Fruit fly (Drosophila melanogaster) whole organism, embryonic: ENCODE results near the gene Cht6.

Source experiments
- Atf3 ChIP-seq: fragments of 200-800 bp; sonication (Bioruptor generic); optimal IDR thresholded peaks from 3 replicates; lab custom pipeline; 2016; ENCODE audit warnings: missing biosample characterization, missing genetic modification characterization
- Bgb ChIP-seq: fragments of 200-800 bp; sonication (Bioruptor generic); IDR thresholded peaks from 2 replicates; pipeline ENCODE4 v1.3.6; 2022; ENCODE audit warnings: missing biosample characterization, missing genetic modification characterization; ENCODE audit not compliant: partially characterized antibody
- BtbVII ChIP-seq: fragments of 200-800 bp; sonication (Bioruptor generic); optimal IDR thresholded peaks from 3 replicates; lab custom pipeline; 2017; ENCODE audit warnings: missing biosample characterization, mild to moderate bottlenecking, missing genetic modification characterization
- CG10267 ChIP-seq: fragments of 200-800 bp; sonication (Bioruptor generic); optimal IDR thresholded peaks from 2 replicates; lab custom pipeline; 2018; ENCODE audit warnings: missing biosample characterization, mild to moderate bottlenecking, missing genetic modification characterization, moderate library complexity
- CG11504 ChIP-seq: fragments of 200-800 bp; sonication (Bioruptor generic); optimal IDR thresholded peaks from 3 replicates; lab custom pipeline; 2019; ENCODE audit warnings: missing biosample characterization, mild to moderate bottlenecking, missing genetic modification characterization, moderate library complexity
- CG11695 ChIP-seq: fragments of 200-800 bp; sonication (Bioruptor generic); IDR thresholded peaks from 3 replicates; pipeline ENCODE4 v1.3.6; 2022; ENCODE audit warnings: missing biosample characterization, missing genetic modification characterization
- CG11723 ChIP-seq: fragments of 200-800 bp; sonication (Bioruptor generic); optimal IDR thresholded peaks from 2 replicates; lab custom pipeline; 2017; ENCODE audit warnings: missing biosample characterization, mild to moderate bottlenecking, missing genetic modification characterization
- CG12659 ChIP-seq: fragments of 200-800 bp; sonication (Bioruptor generic); optimal IDR thresholded peaks from 3 replicates; lab custom pipeline; 2017; ENCODE audit warnings: mild to moderate bottlenecking, missing biosample characterization, missing genetic modification reagents, missing genetic modification characterization
- CG1529 ChIP-seq: fragments of 200-800 bp; sonication (Bioruptor generic); optimal IDR thresholded peaks from 3 replicates; lab custom pipeline; 2018; ENCODE audit warnings: missing biosample characterization, missing genetic modification characterization
- CG17829 ChIP-seq: fragments of 200-800 bp; optimal IDR thresholded peaks from 2 replicates; lab custom pipeline; 2019; ENCODE audit warnings: missing biosample characterization, mild to moderate bottlenecking, missing genetic modification characterization, moderate library complexity
- CG18011 ChIP-seq: fragments of 200-800 bp; sonication (Bioruptor generic); optimal IDR thresholded peaks from 2 replicates; lab custom pipeline; 2017; ENCODE audit warnings: missing biosample characterization, missing genetic modification characterization, mild to moderate bottlenecking, moderate library complexity, missing genotype
- CG18476 ChIP-seq: fragments of 200-800 bp; sonication (Bioruptor generic); optimal IDR thresholded peaks from 2 replicates; lab custom pipeline; 2016; ENCODE audit warnings: missing biosample characterization, mild to moderate bottlenecking, missing genetic modification characterization
- CG2678 ChIP-seq: fragments of 200-800 bp; sonication (Bioruptor generic); optimal IDR thresholded peaks from 3 replicates; lab custom pipeline; 2019; ENCODE audit warnings: missing biosample characterization, mild to moderate bottlenecking, missing genetic modification characterization, moderate library complexity
- CG2875 ChIP-seq: fragments of 200-800 bp; sonication (Bioruptor generic); optimal IDR thresholded peaks from 2 replicates; lab custom pipeline; 2017; ENCODE audit warnings: missing biosample characterization, mild to moderate bottlenecking, missing genetic modification characterization, missing genetic modification reagents
- CG30403 ChIP-seq: fragments of 200-800 bp; sonication (Bioruptor generic); optimal IDR thresholded peaks from 3 replicates; lab custom pipeline; 2016; ENCODE audit warnings: missing biosample characterization, missing genetic modification characterization
- CG3163 ChIP-seq: fragments of 200-800 bp; sonication (Bioruptor generic); optimal IDR thresholded peaks from 3 replicates; lab custom pipeline; 2016; ENCODE audit warnings: missing biosample characterization, missing genetic modification characterization
- CG4820 ChIP-seq: fragments of 200-800 bp; sonication (Bioruptor generic); optimal IDR thresholded peaks from 3 replicates; lab custom pipeline; 2016; ENCODE audit warnings: missing biosample characterization, missing genetic modification characterization
- CG4854 ChIP-seq: fragments of 200-800 bp; sonication (Bioruptor generic); optimal IDR thresholded peaks from 2 replicates; lab custom pipeline; 2016; ENCODE audit warnings: missing biosample characterization, missing genetic modification characterization, inconsistent platforms
- CG7372 ChIP-seq: fragments of 200-800 bp; sonication (Bioruptor generic); IDR thresholded peaks from 2 replicates; pipeline ENCODE4 v1.3.6; 2022; ENCODE audit warnings: missing biosample characterization, missing genetic modification characterization
- CG8290 ChIP-seq, 3 experiments: fragments of 200-800 bp; sonication (Bioruptor generic); optimal IDR thresholded peaks; 2 replicates each; lab custom pipeline; 2016 to 2019; ENCODE audit warnings: missing biosample characterization in 3 of 3, missing genetic modification characterization in 3 of 3, mild to moderate bottlenecking in 2 of 3, moderate library complexity in 1 of 3
- CG8765 ChIP-seq: fragments of 200-800 bp; sonication (Bioruptor generic); IDR thresholded peaks from 2 replicates; pipeline ENCODE4 v1.3.6; 2022; ENCODE audit warnings: missing biosample characterization, missing genetic modification characterization
- CG8944 ChIP-seq: fragments of 200-800 bp; sonication (Bioruptor generic); optimal IDR thresholded peaks from 3 replicates; lab custom pipeline; 2016; ENCODE audit warnings: missing biosample characterization, missing genetic modification characterization
- CG9727 ChIP-seq: fragments of 200-800 bp; sonication (Bioruptor generic); optimal IDR thresholded peaks from 3 replicates; lab custom pipeline; 2017; ENCODE audit warnings: missing biosample characterization, mild to moderate bottlenecking, missing genetic modification characterization
- CG9817 ChIP-seq: fragments of 200-800 bp; sonication (Bioruptor generic); optimal IDR thresholded peaks from 2 replicates; lab custom pipeline; 2018; ENCODE audit warnings: missing biosample characterization, mild to moderate bottlenecking, missing genetic modification characterization, moderate library complexity
- CG9876 ChIP-seq: fragments of 200-800 bp; sonication (Bioruptor generic); optimal IDR thresholded peaks from 2 replicates; lab custom pipeline; 2016; ENCODE audit warnings: missing biosample characterization, missing genetic modification characterization
- Dip2 ChIP-seq: fragments of 200-800 bp; sonication (Bioruptor generic); IDR thresholded peaks from 2 replicates; pipeline ENCODE4 v1.3.6; 2022; ENCODE audit warnings: missing biosample characterization, missing genetic modification characterization
- Fer3 ChIP-seq: fragments of 200-800 bp; sonication (Bioruptor generic); optimal IDR thresholded peaks from 2 replicates; lab custom pipeline; 2018; ENCODE audit warnings: missing biosample characterization, mild to moderate bottlenecking, missing genetic modification characterization, moderate library complexity
- HHEX ChIP-seq: fragments of 200-800 bp; sonication (Bioruptor generic); optimal IDR thresholded peaks from 3 replicates; lab custom pipeline; 2017; ENCODE audit warnings: missing biosample characterization, mild to moderate bottlenecking, missing genetic modification characterization, missing genetic modification reagents
- HLH4C ChIP-seq: fragments of 200-800 bp; sonication (Bioruptor generic); IDR thresholded peaks from 3 replicates; pipeline ENCODE4 v1.3.6; 2022; ENCODE audit warnings: missing biosample characterization, missing genetic modification characterization; ENCODE audit not compliant: partially characterized antibody
- Hey ChIP-seq: fragments of 200-800 bp; sonication (Bioruptor generic); optimal IDR thresholded peaks from 3 replicates; lab custom pipeline; 2018; ENCODE audit warnings: missing biosample characterization, mild to moderate bottlenecking, missing genetic modification characterization
- Lpt ChIP-seq: fragments of >200 bp; optimal IDR thresholded peaks from 2 replicates; lab custom pipeline; 2018; ENCODE audit warnings: missing biosample characterization, missing genetic modification characterization
- Mrtf ChIP-seq: fragments of 200-800 bp; sonication (Bioruptor generic); IDR thresholded peaks from 3 replicates; pipeline ENCODE4 v1.3.6; 2022; ENCODE audit warnings: missing biosample characterization, missing genetic modification characterization
- Ravus ChIP-seq: fragments of 200-800 bp; sonication (Bioruptor generic); IDR thresholded peaks from 2 replicates; pipeline ENCODE4 v1.3.6; 2022; ENCODE audit warnings: missing biosample characterization, missing genetic modification characterization
- Sox102F ChIP-seq: fragments of 200-800 bp; sonication (Bioruptor generic); optimal IDR thresholded peaks from 2 replicates; lab custom pipeline; 2018; ENCODE audit warnings: missing biosample characterization, mild to moderate bottlenecking, missing genetic modification characterization, moderate library complexity
- cad ChIP-seq: fragments of >200 bp; optimal IDR thresholded peaks from 2 replicates; lab custom pipeline; 2017; ENCODE audit warnings: missing biosample characterization, missing genetic modification characterization
- crc ChIP-seq: fragments of 200-800 bp; sonication (Bioruptor generic); optimal IDR thresholded peaks from 2 replicates; lab custom pipeline; 2016; ENCODE audit warnings: missing biosample characterization, missing genetic modification characterization
- dimm ChIP-seq: fragments of 200-800 bp; sonication (Bioruptor generic); IDR thresholded peaks from 2 replicates; pipeline ENCODE4 v1.3.6; 2022; ENCODE audit warnings: missing biosample characterization, missing genetic modification characterization
- gce ChIP-seq: fragments of 200-800 bp; sonication (Bioruptor generic); IDR thresholded peaks from 3 replicates; pipeline ENCODE4 v1.3.6; 2022; ENCODE audit warnings: missing biosample characterization, missing genetic modification characterization
- grau ChIP-seq: fragments of 200-800 bp; optimal IDR thresholded peaks from 3 replicates; lab custom pipeline; 2019; ENCODE audit warnings: missing biosample characterization, mild to moderate bottlenecking, missing genetic modification characterization, moderate library complexity
- ham ChIP-seq: fragments of 200-800 bp; sonication (Bioruptor generic); IDR thresholded peaks from 2 replicates; pipeline ENCODE4 v1.3.6; 2022; ENCODE audit warnings: missing biosample characterization, missing genetic modification characterization
- jigr1 ChIP-seq: fragments of 200-800 bp; sonication (Bioruptor generic); IDR thresholded peaks from 3 replicates; pipeline ENCODE4 v1.3.6; 2022; ENCODE audit warnings: missing biosample characterization, missing genetic modification characterization
- p53 ChIP-seq: fragments of 200-800 bp; sonication (Bioruptor generic); optimal IDR thresholded peaks from 2 replicates; lab custom pipeline; 2016; ENCODE audit warnings: missing biosample characterization, missing genetic modification characterization
- rib ChIP-seq: fragments of 200-800 bp; sonication (Bioruptor generic); IDR thresholded peaks from 2 replicates; pipeline ENCODE4 v1.3.6; 2022; ENCODE audit warnings: missing biosample characterization, missing genetic modification characterization
- run ChIP-seq: fragments of 200-800 bp; sonication (Bioruptor generic); optimal IDR thresholded peaks from 3 replicates; lab custom pipeline; 2018; ENCODE audit warnings: missing biosample characterization, mild to moderate bottlenecking, missing genetic modification characterization
- sisA ChIP-seq: fragments of 200-800 bp; sonication (Bioruptor generic); IDR thresholded peaks from 2 replicates; pipeline ENCODE4 v1.3.6; 2022; ENCODE audit warnings: missing biosample characterization, missing genetic modification characterization
- trem ChIP-seq: fragments of 200-800 bp; optimal IDR thresholded peaks from 3 replicates; lab custom pipeline; 2019; ENCODE audit warnings: missing biosample characterization, mild to moderate bottlenecking, missing genetic modification characterization, moderate library complexity
- wdn ChIP-seq: fragments of 200-800 bp; sonication (Bioruptor generic); IDR thresholded peaks from 2 replicates; pipeline ENCODE4 v1.3.6; 2022; ENCODE audit warnings: missing biosample characterization, missing genetic modification characterization
- zfh2 ChIP-seq: fragments of 200-800 bp; sonication (Bioruptor generic); optimal IDR thresholded peaks from 2 replicates; lab custom pipeline; 2016; ENCODE audit warnings: missing biosample characterization, missing genetic modification characterization

Cht6 gene

DNA sequence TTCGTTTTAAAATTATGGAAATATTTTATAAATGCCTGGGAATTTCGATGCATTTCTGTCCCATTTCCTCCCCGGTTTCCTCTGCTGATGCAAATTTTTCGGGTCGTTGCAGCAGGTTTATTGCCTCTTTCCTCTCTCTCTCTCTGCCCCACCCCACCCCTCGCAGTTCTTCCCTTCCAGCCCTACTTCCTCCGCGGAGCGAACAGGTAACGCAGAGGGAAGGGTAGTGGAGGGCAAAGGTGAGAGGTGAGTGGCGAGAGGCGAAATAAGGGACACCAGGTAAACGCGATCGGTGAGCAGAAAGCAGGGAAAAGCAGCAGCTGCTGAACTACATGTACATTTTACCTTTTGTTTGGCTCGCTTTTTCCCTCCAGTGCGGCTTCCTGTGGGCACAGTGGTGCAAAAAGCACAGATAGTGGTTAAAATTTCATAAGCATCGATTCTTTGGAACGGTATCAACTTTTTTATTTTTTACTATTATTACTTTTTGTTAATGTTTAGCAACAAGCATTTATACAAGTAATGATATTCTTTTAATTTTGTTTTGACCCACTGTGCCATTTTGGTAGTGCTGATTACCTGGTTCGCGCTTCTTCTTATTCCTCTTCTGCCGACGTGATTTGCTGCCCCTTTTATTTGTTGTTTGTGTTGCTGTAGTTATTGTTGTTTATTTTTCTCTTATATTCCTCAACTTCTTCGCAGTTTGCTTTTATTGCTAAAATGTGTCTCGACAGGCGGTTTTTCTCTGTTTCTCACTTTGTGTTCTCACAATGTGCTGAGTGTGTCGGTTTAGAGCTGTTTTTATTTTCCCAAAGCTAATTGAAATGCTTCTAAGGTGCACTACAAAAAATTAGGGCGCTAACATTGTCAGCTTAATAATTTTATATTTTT lies 71.6 kb downstream of the Cht6 start (continued):
- peak; percentile 39 for TF ChIP-seq HHEX
- TF ChIP-seq CG30403 (GFP tag; lab: Kevin White, UChicago), result peak; percentile 56
- TF ChIP-seq CG9876 (GFP tag; lab: Kevin White, UChicago), result no peak
- TF ChIP-seq CG3163 (GFP tag; lab: Kevin White, UChicago), result peak; percentile 12
- no peak for TF ChIP-seq p53 (GFP tag; lab: Kevin White, UChicago)
- TF ChIP-seq Sox102F (GFP tag; lab: Kevin White, UChicago), result peak; percentile 65
- no peak for TF ChIP-seq CG18476 (GFP tag; lab: Kevin White, UChicago)
- TF ChIP-seq Ravus, result peak; percentile 18
- peak; percentile 76 for TF ChIP-seq sisA (GFP tag; lab: Robert Waterston, UW)
- TF ChIP-seq Bgb (GFP tag; lab: Robert Waterston, UW), result no peak
- peak; percentile 11 for TF ChIP-seq BtbVII
- peak; percentile 69 for TF ChIP-seq CG11504 (tag; lab: Kevin White, UChicago)
- TF ChIP-seq Hey (tag; lab: Kevin White, UChicago), result no peak
- no peak for TF ChIP-seq ham (GFP tag; lab: Robert Waterston, UW)
- peak; percentile 57 for TF ChIP-seq grau (tag; lab: Kevin White, UChicago)
- peak; percentile 36 for TF ChIP-seq CG1529
- no peak for TF ChIP-seq Lpt
- no peak for TF ChIP-seq run (tag; lab: Kevin White, UChicago)
- peak; percentile 31 for TF ChIP-seq CG12659 (GFP tag; lab: Kevin White, UChicago)
- TF ChIP-seq CG9817 (tag; lab: Kevin White, UChicago), result peak; percentile 27
- TF ChIP-seq Mrtf (GFP tag; lab: Robert Waterston, UW), result peak; percentile 63; the same call in 2 of the 3 replicates
- TF ChIP-seq dimm (GFP tag; lab: Robert Waterston, UW), result no peak
- TF ChIP-seq CG2875, result peak; percentile 58
- peak; percentile 30 for TF ChIP-seq CG4854 (GFP tag; lab: Kevin White, UChicago)
- no peak for TF ChIP-seq crc (GFP tag; lab: Kevin White, UChicago)
- peak; percentile 57; the same call in 1 of the 3 replicates for TF ChIP-seq CG11695 (GFP tag; lab: Robert Waterston, UW)
- 0 out of 3 replicates have a peak, but pooled peaks have one; percentile 21 for TF ChIP-seq jigr1 (GFP tag; lab: Robert Waterston, UW)
- peak; percentile 2 for TF ChIP-seq CG8290 (GFP tag; optimal IDR thresholded peaks at IDR 0.05; lab: Kevin White, UChicago)
- TF ChIP-seq CG8290 (tag; optimal IDR thresholded peaks at IDR 0.05; lab: Kevin White, UChicago), result no peak
- peak; percentile 62; the same call in 1 of the 3 replicates for TF ChIP-seq gce (GFP tag; lab: Robert Waterston, UW)
- TF ChIP-seq CG4820 (GFP tag; lab: Kevin White, UChicago), result peak; percentile 43
- peak; percentile 68 for TF ChIP-seq CG10267 (tag; lab: Kevin White, UChicago)
- TF ChIP-seq trem (tag; lab: Kevin White, UChicago), result peak; percentile 41
- peak; percentile 0 for TF ChIP-seq Fer3 (tag; lab: Kevin White, UChicago)
- peak; percentile 32 for TF ChIP-seq CG11723 (GFP tag; lab: Kevin White, UChicago)
- TF ChIP-seq cad (GFP tag; lab: Kevin White, UChicago), result peak; percentile 45
- TF ChIP-seq wdn (GFP tag; lab: Robert Waterston, UW), result 0 out of 2 replicates have a peak, but pooled peaks have one; percentile 4
- TF ChIP-seq CG8944, result peak; percentile 11
- TF ChIP-seq CG17829, result peak; percentile 68
- TF ChIP-seq CG8765 (GFP tag; lab: Robert Waterston, UW), result peak; percentile 89
- no peak for TF ChIP-seq rib (GFP tag; lab: Robert Waterston, UW)
- no peak for TF ChIP-seq HLH4C (GFP tag; lab: Robert Waterston, UW)
- TF ChIP-seq CG18011 (GFP tag; lab: Kevin White, UChicago), result peak; percentile 35
- TF ChIP-seq Atf3 (GFP tag; lab: Kevin White, UChicago), result peak; percentile 24
- peak; percentile 77 for TF ChIP-seq CG9727
- TF ChIP-seq Dip2 (GFP tag; lab: Robert Waterston, UW), result no peak
- TF ChIP-seq zfh2 (GFP tag; lab: Kevin White, UChicago), result no peak
- TF ChIP-seq CG2678 (tag; lab: Kevin White, UChicago), result peak; percentile 57
- no peak for TF ChIP-seq CG7372 (GFP tag; lab: Robert Waterston, UW)
- TF ChIP-seq, all 482 proteins: peak for 271
